Fruit fly (Drosophila melanogaster) whole organism, embryonic: ENCODE measurements around the gene Rassf.
A peak's percentile ranks its signal among the peaks of the same experiment; 100 is the strongest.

Source experiments
- ATbp ChIP-seq: fragments of 200-800 bp; sonication (Bioruptor generic); optimal IDR thresholded peaks from 2 replicates; lab custom pipeline; 2017; ENCODE audit warnings: missing biosample characterization, mild to moderate bottlenecking, missing genetic modification characterization, missing genetic modification reagents
- Atf6 ChIP-seq: fragments of 200-800 bp; sonication (Bioruptor generic); IDR thresholded peaks from 2 replicates; pipeline ENCODE4 v1.3.6; 2022; ENCODE audit warnings: missing biosample characterization, missing genetic modification characterization
- B-H2 ChIP-seq: fragments of 200-800 bp; sonication (Bioruptor generic); optimal IDR thresholded peaks from 2 replicates; lab custom pipeline; 2018; ENCODE audit warnings: missing biosample characterization, mild to moderate bottlenecking, missing genetic modification characterization
- Bdp1 ChIP-seq: fragments of 200-800 bp; sonication (Bioruptor generic); optimal IDR thresholded peaks from 3 replicates; lab custom pipeline; 2016; ENCODE audit warnings: missing biosample characterization, missing genetic modification characterization
- CG13624 ChIP-seq: fragments of 200-800 bp; sonication (Bioruptor generic); optimal IDR thresholded peaks from 2 replicates; lab custom pipeline; 2016; ENCODE audit warnings: missing biosample characterization, missing genetic modification characterization
- CG13894 ChIP-seq: fragments of 200-800 bp; sonication (Bioruptor generic); optimal IDR thresholded peaks from 3 replicates; lab custom pipeline; 2018; ENCODE audit warnings: missing biosample characterization, mild to moderate bottlenecking, missing genetic modification characterization, moderate library complexity
- CG14014 ChIP-seq: fragments of 200-800 bp; sonication (Bioruptor generic); IDR thresholded peaks from 2 replicates; pipeline ENCODE4 v1.3.6; 2022; ENCODE audit warnings: missing biosample characterization, missing genetic modification characterization
- CG1602 ChIP-seq: fragments of 200-800 bp; sonication (Bioruptor generic); optimal IDR thresholded peaks from 3 replicates; lab custom pipeline; 2016; ENCODE audit warnings: missing biosample characterization, missing genetic modification characterization
- CG16813 ChIP-seq: fragments of 200-800 bp; sonication (Bioruptor generic); IDR thresholded peaks from 3 replicates; pipeline ENCODE4 v1.3.6; 2022; ENCODE audit warnings: missing biosample characterization, missing genetic modification characterization; ENCODE audit not compliant: partially characterized antibody
- CG17186 ChIP-seq: fragments of 200-800 bp; sonication (Bioruptor generic); optimal IDR thresholded peaks from 3 replicates; lab custom pipeline; 2017; ENCODE audit warnings: missing biosample characterization, missing genetic modification reagents, missing genetic modification characterization
- CG2712 ChIP-seq: fragments of 200-800 bp; optimal IDR thresholded peaks from 3 replicates; lab custom pipeline; 2019; ENCODE audit warnings: missing biosample characterization, mild to moderate bottlenecking, missing genetic modification characterization, moderate library complexity
- CG31365 ChIP-seq: fragments of 200-800 bp; sonication (Bioruptor generic); optimal IDR thresholded peaks from 2 replicates; lab custom pipeline; 2018; ENCODE audit warnings: missing biosample characterization, mild to moderate bottlenecking, missing genetic modification characterization
- CG32532 ChIP-seq: fragments of 200-800 bp; sonication (Bioruptor generic); IDR thresholded peaks from 2 replicates; pipeline ENCODE4 v1.3.6; 2022; ENCODE audit warnings: missing biosample characterization, missing genetic modification characterization
- CG4282 ChIP-seq: fragments of 200-800 bp; sonication (Bioruptor generic); optimal IDR thresholded peaks from 2 replicates; lab custom pipeline; 2016; ENCODE audit warnings: missing biosample characterization, missing genetic modification characterization
- CG4328 ChIP-seq: fragments of 200-800 bp; sonication (Bioruptor generic); optimal IDR thresholded peaks from 3 replicates; lab custom pipeline; 2017; ENCODE audit warnings: missing biosample characterization, missing genetic modification reagents, missing genetic modification characterization
- CG4424 ChIP-seq: fragments of 200-800 bp; sonication (Bioruptor generic); optimal IDR thresholded peaks from 3 replicates; lab custom pipeline; 2016; ENCODE audit warnings: missing biosample characterization, missing genetic modification characterization
- CG4617 ChIP-seq: fragments of 200-800 bp; sonication (Bioruptor generic); optimal IDR thresholded peaks from 3 replicates; lab custom pipeline; 2016; ENCODE audit warnings: missing biosample characterization, missing genetic modification characterization, borderline replicate concordance
- CG4707 ChIP-seq: fragments of 200-800 bp; sonication (Bioruptor generic); optimal IDR thresholded peaks from 2 replicates; lab custom pipeline; 2018; ENCODE audit warnings: missing biosample characterization, mild to moderate bottlenecking, missing genetic modification characterization, moderate library complexity
- CG7786 ChIP-seq: fragments of 200-800 bp; sonication (Bioruptor generic); optimal IDR thresholded peaks from 2 replicates; lab custom pipeline; 2016; ENCODE audit warnings: missing biosample characterization, missing genetic modification characterization
- CHES-1-like ChIP-seq: fragments of 200-800 bp; sonication (Bioruptor generic); optimal IDR thresholded peaks from 2 replicates; lab custom pipeline; 2016; ENCODE audit warnings: missing biosample characterization, missing genetic modification characterization
- Camta ChIP-seq: fragments of 200-800 bp; sonication (Bioruptor generic); optimal IDR thresholded peaks from 2 replicates; lab custom pipeline; 2016; ENCODE audit warnings: missing biosample characterization, missing genetic modification characterization
- CoRest ChIP-seq: fragments of 200-800 bp; sonication (Bioruptor generic); optimal IDR thresholded peaks from 3 replicates; lab custom pipeline; 2018; ENCODE audit warnings: missing biosample characterization, mild to moderate bottlenecking, missing genetic modification characterization, moderate library complexity
- Dip3 ChIP-seq: fragments of 200-800 bp; sonication (Bioruptor generic); optimal IDR thresholded peaks from 3 replicates; lab custom pipeline; 2016; ENCODE audit warnings: missing biosample characterization, missing genetic modification characterization
- Dref ChIP-seq: fragments of 200-800 bp; sonication (Bioruptor generic); IDR thresholded peaks from 2 replicates; pipeline ENCODE4 v1.3.6; 2022; ENCODE audit warnings: missing biosample characterization, missing genetic modification characterization
- MESR4 ChIP-seq: fragments of 200-800 bp; sonication (Bioruptor generic); optimal IDR thresholded peaks from 2 replicates; lab custom pipeline; 2018; ENCODE audit warnings: missing biosample characterization, mild to moderate bottlenecking, missing genetic modification characterization, moderate library complexity
- NC2β ChIP-seq: fragments of 200-800 bp; sonication (Bioruptor generic); optimal IDR thresholded peaks from 2 replicates; lab custom pipeline; 2016; ENCODE audit warnings: missing biosample characterization, missing genetic modification characterization
- Spps ChIP-seq: fragments of 200-800 bp; sonication (Bioruptor generic); optimal IDR thresholded peaks from 2 replicates; lab custom pipeline; 2018; ENCODE audit warnings: missing biosample characterization, mild to moderate bottlenecking, missing genetic modification characterization
- Sry-δ ChIP-seq: fragments of 200-800 bp; sonication (Bioruptor generic); optimal IDR thresholded peaks from 2 replicates; lab custom pipeline; 2016; ENCODE audit warnings: missing biosample characterization, missing genetic modification characterization
- Tbp ChIP-seq: fragments of >200 bp; optimal IDR thresholded peaks from 2 replicates; lab custom pipeline; 2018; ENCODE audit warnings: missing biosample characterization, missing genetic modification characterization
- Xbp1 ChIP-seq: fragments of 200-800 bp; sonication (Bioruptor generic); optimal IDR thresholded peaks from 3 replicates; lab custom pipeline; 2016; ENCODE audit warnings: missing biosample characterization, mild to moderate bottlenecking, missing genetic modification characterization
- aop ChIP-seq: fragments of 200-800 bp; sonication (Bioruptor generic); IDR thresholded peaks from 2 replicates; pipeline ENCODE4 v1.3.6; 2022; ENCODE audit warnings: missing biosample characterization, missing genetic modification characterization
- ap ChIP-seq: fragments of 200-800 bp; sonication (Bioruptor generic); IDR thresholded peaks from 2 replicates; pipeline ENCODE4 v1.3.6; 2022; ENCODE audit warnings: missing biosample characterization, missing genetic modification characterization
- bowl ChIP-seq: fragments of 200-800 bp; sonication (Bioruptor generic); IDR thresholded peaks from 2 replicates; pipeline ENCODE4 v1.3.6; 2022; ENCODE audit warnings: missing biosample characterization, missing genetic modification characterization
- br ChIP-seq: fragments of >200 bp; optimal IDR thresholded peaks from 2 replicates; lab custom pipeline; 2017
- cato ChIP-seq: fragments of 200-800 bp; sonication (Bioruptor generic); optimal IDR thresholded peaks from 2 replicates; lab custom pipeline; 2016; ENCODE audit warnings: missing biosample characterization, missing genetic modification characterization, borderline replicate concordance
- crp ChIP-seq, 2 experiments: fragments of 200-800 bp; sonication (Bioruptor generic); optimal IDR thresholded peaks; 2 replicates in 1 of 2; 3 replicates in 1 of 2; lab custom pipeline; 2017; ENCODE audit warnings: missing biosample characterization in 2 of 2, missing genetic modification characterization in 2 of 2, mild to moderate bottlenecking in 1 of 2, moderate library complexity in 1 of 2
- emc ChIP-seq: fragments of 200-800 bp; sonication (Bioruptor generic); optimal IDR thresholded peaks from 2 replicates; lab custom pipeline; 2016; ENCODE audit warnings: missing biosample characterization, missing genetic modification characterization
- eyg ChIP-seq: fragments of 200-800 bp; sonication (Bioruptor generic); optimal IDR thresholded peaks from 3 replicates; lab custom pipeline; 2016; ENCODE audit warnings: missing biosample characterization, missing genetic modification characterization
- gcm ChIP-seq: fragments of 200-800 bp; sonication (Bioruptor generic); optimal IDR thresholded peaks from 2 replicates; lab custom pipeline; 2019; ENCODE audit warnings: missing biosample characterization, mild to moderate bottlenecking, missing genetic modification characterization, moderate library complexity
- gcm2 ChIP-seq: fragments of 200-800 bp; sonication (Bioruptor generic); optimal IDR thresholded peaks from 2 replicates; lab custom pipeline; 2016; ENCODE audit warnings: missing biosample characterization, missing genetic modification characterization
- hb ChIP-seq: fragments of 200-800 bp; sonication (Bioruptor generic); IDR thresholded peaks from 3 replicates; pipeline ENCODE4 v1.3.6; 2022; ENCODE audit warnings: missing biosample characterization, missing genetic modification characterization; ENCODE audit not compliant: partially characterized antibody
- hth ChIP-seq: fragments of >200 bp; optimal IDR thresholded peaks from 2 replicates; lab custom pipeline; 2017; ENCODE audit warnings: inconsistent platforms
- inv ChIP-seq: fragments of 200-800 bp; sonication (Bioruptor generic); IDR thresholded peaks from 2 replicates; pipeline ENCODE4 v1.3.6; 2022; ENCODE audit warnings: missing biosample characterization, missing genetic modification characterization; ENCODE audit not compliant: partially characterized antibody
- jumu ChIP-seq: fragments of 200-800 bp; sonication (Bioruptor generic); optimal IDR thresholded peaks from 3 replicates; lab custom pipeline; 2016; ENCODE audit warnings: missing biosample characterization, missing genetic modification characterization
- onecut ChIP-seq: fragments of 200-800 bp; sonication (Bioruptor generic); IDR thresholded peaks from 2 replicates; pipeline ENCODE4 v1.3.6; 2022; ENCODE audit warnings: missing biosample characterization, missing genetic modification characterization
- pita ChIP-seq: fragments of 200-800 bp; sonication (Bioruptor generic); optimal IDR thresholded peaks from 2 replicates; lab custom pipeline; 2017; ENCODE audit warnings: missing biosample characterization, mild to moderate bottlenecking, missing genetic modification characterization
- pnt ChIP-seq: fragments of 200-800 bp; sonication (Bioruptor generic); optimal IDR thresholded peaks from 3 replicates; lab custom pipeline; 2016; ENCODE audit warnings: missing biosample characterization, missing genetic modification characterization
- pum ChIP-seq: fragments of 200-800 bp; sonication (Bioruptor generic); optimal IDR thresholded peaks from 2 replicates; lab custom pipeline; 2016; ENCODE audit warnings: missing biosample characterization, missing genetic modification characterization
- shn ChIP-seq: fragments of 200-800 bp; sonication (Bioruptor generic); optimal IDR thresholded peaks from 3 replicates; lab custom pipeline; 2016; ENCODE audit warnings: missing biosample characterization, missing genetic modification characterization
- slou ChIP-seq: fragments of 200-800 bp; sonication (Bioruptor generic); optimal IDR thresholded peaks from 3 replicates; lab custom pipeline; 2016; ENCODE audit warnings: missing biosample characterization, missing genetic modification characterization
- tin ChIP-seq: fragments of 200-800 bp; sonication (Bioruptor generic); optimal IDR thresholded peaks from 3 replicates; lab custom pipeline; 2016; ENCODE audit warnings: missing biosample characterization, missing genetic modification characterization
- vvl ChIP-seq: fragments of 200-800 bp; sonication (Bioruptor generic); IDR thresholded peaks from 2 replicates; pipeline ENCODE4 v1.3.6; 2022; ENCODE audit warnings: missing biosample characterization, missing genetic modification characterization
- z ChIP-seq: fragments of 200-800 bp; sonication (Bioruptor generic); IDR thresholded peaks from 3 replicates; pipeline ENCODE4 v1.3.6; 2022; ENCODE audit warnings: missing biosample characterization, missing genetic modification characterization

Gene Rassf

DNA sequence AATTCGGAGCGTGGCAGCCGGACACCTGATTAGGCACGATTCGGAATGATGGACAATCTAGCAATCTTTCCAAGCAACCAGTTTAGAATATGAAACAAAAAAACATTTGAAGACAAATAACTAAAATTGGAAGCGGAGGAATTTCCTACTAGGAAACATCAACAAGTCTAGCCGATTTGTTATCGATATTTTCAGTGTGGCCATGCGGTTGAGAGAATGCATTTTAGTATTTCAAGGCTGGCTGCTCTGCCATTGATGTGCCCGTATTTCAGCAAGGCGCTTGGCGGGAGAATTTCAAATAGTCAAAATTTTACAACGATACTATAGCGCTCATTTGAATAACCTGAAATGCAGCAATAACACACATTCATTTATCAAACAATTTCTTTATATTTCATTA, 10.1 kb upstream of the Rassf start, which contains the start of gene CG31457 (continued):
- TF ChIP-seq Bdp1 (GFP tag; lab: Kevin White, UChicago) (no peak), vvl (GFP tag; lab: Robert Waterston, UW) (no peak), gcm2 (GFP tag; lab: Kevin White, UChicago) (no peak), CG31365 (tag; lab: Kevin White, UChicago) (no peak), CG14014 (GFP tag; lab: Robert Waterston, UW) (no peak), CG4282 (GFP tag; lab: Kevin White, UChicago) (no peak), emc (GFP tag; lab: Kevin White, UChicago) (no peak), eyg (GFP tag; lab: Kevin White, UChicago) (no peak), hth (lab: Kevin White, UChicago) (no peak), CHES-1-like (GFP tag; lab: Kevin White, UChicago) (peak; percentile 30), shn (GFP tag; lab: Kevin White, UChicago) (no peak), ATbp (no peak), CG4328 (GFP tag; lab: Kevin White, UChicago) (no peak), CG4424 (GFP tag; lab: Kevin White, UChicago) (no peak), slou (no peak), z (GFP tag; lab: Robert Waterston, UW) (no peak), CG17186 (GFP tag; lab: Kevin White, UChicago) (peak; percentile 22), tin (no peak), B-H2 (GFP tag; lab: Kevin White, UChicago) (no peak), Camta (GFP tag; lab: Kevin White, UChicago) (no peak), hb (GFP tag; lab: Robert Waterston, UW) (no peak), crp (GFP tag; optimal IDR thresholded peaks at IDR 0.05; lab: Kevin White, UChicago) (no peak), br (lab: Kevin White, UChicago) (no peak), ap (GFP tag; lab: Robert Waterston, UW) (no peak), inv (GFP tag; lab: Robert Waterston, UW) (peak; percentile 76), Dref (GFP tag; lab: Robert Waterston, UW) (peak; percentile 82), CG2712 (tag; lab: Kevin White, UChicago) (peak; percentile 19), jumu (GFP tag; lab: Kevin White, UChicago) (no peak), CG13624 (GFP tag; lab: Kevin White, UChicago) (no peak), CG13894 (tag; lab: Kevin White, UChicago) (no peak), CG1602 (GFP tag; lab: Kevin White, UChicago) (no peak), CG7786 (GFP tag; lab: Kevin White, UChicago) (no peak), CG16813 (GFP tag; lab: Robert Waterston, UW) (peak; percentile 80), gcm (GFP tag; lab: Kevin White, UChicago) (no peak), Dip3 (GFP tag; lab: Kevin White, UChicago) (no peak), onecut (GFP tag; lab: Robert Waterston, UW) (no peak), cato (no peak), Sry-δ (peak; percentile 76), Spps (no peak), pum (GFP tag; lab: Kevin White, UChicago) (no peak), CG32532 (no peak), CG4707 (GFP tag; lab: Kevin White, UChicago) (no peak), Atf6 (GFP tag; lab: Robert Waterston, UW) (no peak), Tbp (no peak), pnt (GFP tag; lab: Kevin White, UChicago) (no peak), pita (no peak), NC2β (no peak), MESR4 (peak; percentile 50), CG4617 (GFP tag; lab: Kevin White, UChicago) (peak; percentile 75), Xbp1 (GFP tag; lab: Kevin White, UChicago) (no peak), aop (GFP tag; lab: Robert Waterston, UW) (no peak), bowl (no peak), CoRest (tag; lab: Kevin White, UChicago) (peak; percentile 21)
